Worm (Caenorhabditis elegans) whole organism, early embryonic: ENCODE measurements around the gene T28A8.3.

Experiments used
- B0310.2 ChIP-seq: sonication (generic microtip); optimal IDR thresholded peaks from 2 replicates; lab custom pipeline; 2016; ENCODE audit warnings: mild to moderate bottlenecking, missing genetic modification characterization, missing compliant biosample characterization
- ceh-13 ChIP-seq: fragments of 200-800 bp; sonication (Bioruptor generic); optimal IDR thresholded peaks from 2 replicates; lab custom pipeline; 2018; ENCODE audit warnings: mild to moderate bottlenecking, missing genetic modification characterization, missing compliant biosample characterization
- flt-1 ChIP-seq: fragments of 200-800 bp; sonication (Bioruptor generic); IDR thresholded peaks from 2 replicates; pipeline ENCODE4 v1.3.6; 2022; ENCODE audit warnings: missing genetic modification characterization, missing compliant biosample characterization
- scrt-1 ChIP-seq: fragments of 200-800 bp; sonication (Bioruptor generic); IDR thresholded peaks from 2 replicates; pipeline ENCODE4 v1.3.6; 2022; ENCODE audit warnings: missing genetic modification characterization, missing compliant biosample characterization
- tbx-11 ChIP-seq: fragments of 200-800 bp; sonication (Bioruptor generic); IDR thresholded peaks from 2 replicates; pipeline ENCODE4 v1.3.6; 2022; ENCODE audit warnings: missing genetic modification characterization, missing compliant biosample characterization

ce11 chrIII:13530838-13531237 lies 25.0 kb downstream of the T28A8.3 start:
- TF ChIP-seq flt-1 (no peak), tbx-11 (GFP tag; lab: Robert Waterston, UW) (no peak), ceh-13 (GFP tag; lab: Kevin White, UChicago) (no peak), scrt-1 (GFP tag; lab: Robert Waterston, UW) (no peak), B0310.2 (tag; lab: Kevin White, UChicago) (no peak)
